Worm (Caenorhabditis elegans) whole organism, young adult: Measurements from ENCODE around the gene fem-1.

Experiments used
- B0019.2 ChIP-seq: fragments of 200-800 bp; sonication (Bioruptor generic); conservative IDR thresholded peaks from 2 replicates; pipeline ENCODE4 v1.3.6; 2022; ENCODE audit warnings: missing genetic modification reagents, missing genetic modification characterization, missing compliant biosample characterization
- B0336.3 ChIP-seq: fragments of 200-800 bp; sonication (Bioruptor generic); IDR thresholded peaks from 2 replicates; pipeline ENCODE4 v1.3.6; 2022; ENCODE audit warnings: missing genetic modification characterization, missing compliant biosample characterization
- C17E4.6 ChIP-seq: fragments of 200-800 bp; sonication (Bioruptor generic); IDR thresholded peaks from 2 replicates; pipeline ENCODE4 v1.3.6; 2022; ENCODE audit warnings: missing genetic modification reagents, missing genetic modification characterization, missing compliant biosample characterization
- F23B12.7 ChIP-seq: sonication (generic microtip); optimal IDR thresholded peaks from 2 replicates; lab custom pipeline; 2017; ENCODE audit warnings: missing genetic modification characterization, mild to moderate bottlenecking, missing compliant biosample characterization, antibody characterized with exemption, moderate library complexity; ENCODE audit not compliant: insufficient read depth
- F39B2.1 ChIP-seq: fragments of 200-800 bp; sonication (Bioruptor generic); IDR thresholded peaks from 2 replicates; pipeline ENCODE4 v1.3.6; 2022; ENCODE audit warnings: missing genetic modification reagents, missing genetic modification characterization, missing compliant biosample characterization
- F49E8.2 ChIP-seq: sonication (generic microtip); optimal IDR thresholded peaks from 3 replicates; lab custom pipeline; 2017; ENCODE audit warnings: missing genetic modification characterization, mild to moderate bottlenecking, missing compliant biosample characterization, antibody characterized with exemption, moderate library complexity; ENCODE audit not compliant: insufficient read depth
- F57A8.1 ChIP-seq: fragments of 200-800 bp; sonication (Bioruptor generic); optimal IDR thresholded peaks from 2 replicates; lab custom pipeline; 2018; ENCODE audit warnings: mild to moderate bottlenecking, missing genetic modification characterization, moderate library complexity, missing compliant biosample characterization
- K12H6.12 ChIP-seq: fragments of 200-800 bp; sonication (Bioruptor generic); optimal IDR thresholded peaks from 2 replicates; lab custom pipeline; 2018; ENCODE audit warnings: mild to moderate bottlenecking, missing genetic modification characterization, missing compliant biosample characterization
- Y56A3A.18 ChIP-seq: fragments of 200-800 bp; sonication (Bioruptor generic); IDR thresholded peaks from 2 replicates; pipeline ENCODE4 v1.3.6; 2022; ENCODE audit warnings: missing genetic modification reagents, missing genetic modification characterization, missing compliant biosample characterization
- ama-1 ChIP-seq, 3 experiments: fragments of 150-350 bp in 1 of 3; sonication (generic microtip) in 2 of 3; optimal IDR thresholded peaks; 2 replicates each; lab custom pipeline; 2014 to 2018; ENCODE audit warnings: missing biosample characterization in 2 of 3, missing genetic modification characterization in 2 of 3, missing genetic modification reagents in 2 of 3
- aptf-3 ChIP-seq: fragments of 200-800 bp; sonication (Bioruptor generic); IDR thresholded peaks from 2 replicates; pipeline ENCODE4 v1.3.6; 2022; ENCODE audit warnings: missing genetic modification characterization, missing compliant biosample characterization
- athp-1 ChIP-seq: sonication (generic microtip); optimal IDR thresholded peaks from 2 replicates; lab custom pipeline; 2017; ENCODE audit warnings: mild to moderate bottlenecking, missing genetic modification characterization, missing compliant biosample characterization
- attf-5 ChIP-seq: fragments of 200-800 bp; sonication (Bioruptor generic); optimal IDR thresholded peaks from 2 replicates; lab custom pipeline; 2018; ENCODE audit warnings: mild to moderate bottlenecking, missing genetic modification characterization, missing compliant biosample characterization
- ccch-3 ChIP-seq: fragments of 200-800 bp; sonication (Bioruptor generic); optimal IDR thresholded peaks from 2 replicates; lab custom pipeline; 2018; ENCODE audit warnings: mild to moderate bottlenecking, missing genetic modification characterization, missing compliant biosample characterization
- cebp-1 ChIP-seq, 2 experiments: fragments of 200-800 bp in 1 of 2; sonication (Bioruptor generic) in 1 of 2; sonication (generic microtip) in 1 of 2; IDR thresholded peaks in 1 of 2; optimal IDR thresholded peaks in 1 of 2; 2 replicates each; pipeline versions ENCODE4 v1.3.6 to Lab custom; 2017 to 2022; ENCODE audit warnings: missing compliant biosample characterization in 2 of 2, missing genetic modification characterization in 2 of 2, mild to moderate bottlenecking in 1 of 2, missing genetic modification reagents in 1 of 2, moderate library complexity in 1 of 2
- cebp-2 ChIP-seq: fragments of 200-800 bp; sonication (Bioruptor generic); IDR thresholded peaks from 2 replicates; pipeline ENCODE4 v1.3.6; 2022; ENCODE audit warnings: missing genetic modification characterization, missing compliant biosample characterization
- chd-7 ChIP-seq: sonication (generic microtip); optimal IDR thresholded peaks from 2 replicates; lab custom pipeline; 2016; ENCODE audit warnings: mild to moderate bottlenecking, missing genetic modification characterization, moderate library complexity, missing compliant biosample characterization
- dpl-1 ChIP-seq: fragments of 150-350 bp; optimal IDR thresholded peaks from 2 replicates; lab custom pipeline; 2014; ENCODE audit warnings: missing biosample characterization, missing genetic modification reagents, missing genetic modification characterization
- efl-1 ChIP-seq: fragments of 150-350 bp; optimal IDR thresholded peaks from 2 replicates; lab custom pipeline; 2014; ENCODE audit warnings: missing biosample characterization, missing genetic modification reagents, missing genetic modification characterization
- egrh-3 ChIP-seq: fragments of 200-800 bp; sonication (Bioruptor generic); IDR thresholded peaks from 2 replicates; pipeline ENCODE4 v1.3.6; 2022; ENCODE audit warnings: missing genetic modification reagents, missing genetic modification characterization, missing compliant biosample characterization
- hlh-12 ChIP-seq: sonication (generic microtip); optimal IDR thresholded peaks from 2 replicates; lab custom pipeline; 2016; ENCODE audit warnings: missing genetic modification characterization, missing compliant biosample characterization
- hmg-1.2 ChIP-seq: fragments of 200-800 bp; sonication (Bioruptor generic); IDR thresholded peaks from 2 replicates; pipeline ENCODE4 v1.3.6; 2022; ENCODE audit warnings: missing genetic modification reagents, missing genetic modification characterization, missing compliant biosample characterization
- hsf-1 ChIP-seq: fragments of 200-800 bp; sonication (Bioruptor generic); IDR thresholded peaks from 2 replicates; pipeline ENCODE4 v1.3.6; 2022; ENCODE audit warnings: missing genetic modification reagents, missing genetic modification characterization, missing compliant biosample characterization
- lag-1 ChIP-seq: fragments of 200-800 bp; sonication (Bioruptor generic); IDR thresholded peaks from 2 replicates; pipeline ENCODE4 v1.3.6; 2022; ENCODE audit warnings: missing genetic modification reagents, missing genetic modification characterization, missing compliant biosample characterization
- let-607 ChIP-seq, 2 experiments: fragments of 200-800 bp in 1 of 2; sonication (Bioruptor generic) in 1 of 2; sonication (generic microtip) in 1 of 2; optimal IDR thresholded peaks; 2 replicates each; lab custom pipeline; 2016 to 2018; ENCODE audit warnings: mild to moderate bottlenecking in 2 of 2, missing compliant biosample characterization in 2 of 2, missing genetic modification characterization in 2 of 2, moderate library complexity in 2 of 2, missing genotype in 1 of 2
- lin-26 ChIP-seq: fragments of 200-800 bp; sonication (Bioruptor generic); IDR thresholded peaks from 2 replicates; pipeline ENCODE4 v1.3.6; 2022; ENCODE audit warnings: missing genetic modification reagents, missing genetic modification characterization, missing compliant biosample characterization
- lin-35 ChIP-seq, 3 experiments: fragments of 150-350 bp in 2 of 3; sonication (generic microtip) in 1 of 3; optimal IDR thresholded peaks; 2 replicates each; lab custom pipeline; 2014 to 2018; ENCODE audit warnings: missing biosample characterization in 3 of 3, missing genetic modification characterization in 3 of 3, missing genetic modification reagents in 3 of 3
- lir-1 ChIP-seq: fragments of 200-800 bp; sonication (Bioruptor generic); conservative IDR thresholded peaks from 2 replicates; pipeline ENCODE4 v1.3.6; 2022; ENCODE audit warnings: missing genetic modification reagents, missing genetic modification characterization, missing compliant biosample characterization
- madf-3 ChIP-seq: fragments of 200-800 bp; sonication (Bioruptor generic); IDR thresholded peaks from 2 replicates; pipeline ENCODE4 v1.3.6; 2022; ENCODE audit warnings: missing genetic modification reagents, missing genetic modification characterization, missing compliant biosample characterization
- madf-6 ChIP-seq: fragments of 200-800 bp; sonication (Bioruptor generic); IDR thresholded peaks from 2 replicates; pipeline ENCODE4 v1.3.6; 2022; ENCODE audit warnings: missing genetic modification reagents, missing genetic modification characterization, missing compliant biosample characterization
- mcd-1 ChIP-seq: fragments of 200-800 bp; sonication (Bioruptor generic); IDR thresholded peaks from 2 replicates; pipeline ENCODE4 v1.3.6; 2022; ENCODE audit warnings: missing genetic modification reagents, missing genetic modification characterization, missing compliant biosample characterization
- mel-28 ChIP-seq: sonication (generic microtip); optimal IDR thresholded peaks from 2 replicates; lab custom pipeline; 2016; ENCODE audit warnings: borderline replicate concordance, mild to moderate bottlenecking, missing genetic modification characterization, missing compliant biosample characterization
- mes-4 ChIP-seq: sonication (generic microtip); optimal IDR thresholded peaks from 2 replicates; lab custom pipeline; 2016; ENCODE audit warnings: missing genotype, missing genetic modification characterization, missing compliant biosample characterization
- nfya-2 ChIP-seq: fragments of 200-800 bp; sonication (Bioruptor generic); IDR thresholded peaks from 2 replicates; pipeline ENCODE4 v1.3.6; 2022; ENCODE audit warnings: missing genetic modification reagents, missing genetic modification characterization, missing compliant biosample characterization
- nfyb-1 ChIP-seq: fragments of 200-800 bp; sonication (Bioruptor generic); IDR thresholded peaks from 2 replicates; pipeline ENCODE4 v1.3.6; 2022; ENCODE audit warnings: missing genetic modification reagents, missing genetic modification characterization, missing compliant biosample characterization
- pha-4 ChIP-seq: fragments of 150-350 bp; sonication (generic microtip); optimal IDR thresholded peaks from 2 replicates; lab custom pipeline; 2014; ENCODE audit warnings: missing biosample characterization, missing genetic modification reagents, missing genetic modification characterization
- rec-8 ChIP-seq, 2 experiments: sonication (generic microtip); optimal IDR thresholded peaks; 2 replicates each; lab custom pipeline; 2016; ENCODE audit warnings: mild to moderate bottlenecking in 2 of 2, missing genetic modification characterization in 2 of 2, missing genetic modification reagents in 2 of 2, missing genotype in 2 of 2, missing biosample characterization in 1 of 2, missing compliant biosample characterization in 1 of 2, moderate library complexity in 1 of 2
- rpc-1 ChIP-seq, 2 experiments: fragments of 150-350 bp in 1 of 2; sonication (generic microtip) in 1 of 2; optimal IDR thresholded peaks; 2 replicates each; lab custom pipeline; 2014 to 2018; ENCODE audit warnings: missing biosample characterization in 1 of 2, missing genetic modification characterization in 1 of 2, missing genetic modification reagents in 1 of 2, missing genotype in 1 of 2
- sdz-38 ChIP-seq: sonication (generic microtip); optimal IDR thresholded peaks from 2 replicates; lab custom pipeline; 2016; ENCODE audit warnings: missing genotype, missing genetic modification characterization, missing compliant biosample characterization
- sea-2 ChIP-seq: fragments of 200-800 bp; sonication (Bioruptor generic); IDR thresholded peaks from 2 replicates; pipeline ENCODE4 v1.3.6; 2022; ENCODE audit warnings: missing genetic modification characterization, missing compliant biosample characterization
- unc-62 ChIP-seq: fragments of 150-350 bp; optimal IDR thresholded peaks from 2 replicates; lab custom pipeline; 2014; ENCODE audit warnings: missing biosample characterization, missing genetic modification reagents, missing genetic modification characterization
- zfh-2 ChIP-seq: fragments of 200-800 bp; sonication (Bioruptor generic); conservative IDR thresholded peaks from 2 replicates; pipeline ENCODE4 v1.3.6; 2022; ENCODE audit warnings: missing genetic modification reagents, missing genetic modification characterization, missing compliant biosample characterization
- zim-3 ChIP-seq: sonication (generic microtip); optimal IDR thresholded peaks from 2 replicates; lab custom pipeline; 2017; ENCODE audit warnings: mild to moderate bottlenecking, missing genetic modification characterization, moderate library complexity, missing compliant biosample characterization
- ztf-18 ChIP-seq: sonication (generic microtip); optimal IDR thresholded peaks from 2 replicates; lab custom pipeline; 2016; ENCODE audit warnings: missing genotype, mild to moderate bottlenecking, missing genetic modification characterization, missing compliant biosample characterization
- ztf-26 ChIP-seq: sonication (generic microtip); optimal IDR thresholded peaks from 2 replicates; lab custom pipeline; 2017; ENCODE audit warnings: missing genetic modification characterization, missing compliant biosample characterization

The fem-1 gene

DNA sequence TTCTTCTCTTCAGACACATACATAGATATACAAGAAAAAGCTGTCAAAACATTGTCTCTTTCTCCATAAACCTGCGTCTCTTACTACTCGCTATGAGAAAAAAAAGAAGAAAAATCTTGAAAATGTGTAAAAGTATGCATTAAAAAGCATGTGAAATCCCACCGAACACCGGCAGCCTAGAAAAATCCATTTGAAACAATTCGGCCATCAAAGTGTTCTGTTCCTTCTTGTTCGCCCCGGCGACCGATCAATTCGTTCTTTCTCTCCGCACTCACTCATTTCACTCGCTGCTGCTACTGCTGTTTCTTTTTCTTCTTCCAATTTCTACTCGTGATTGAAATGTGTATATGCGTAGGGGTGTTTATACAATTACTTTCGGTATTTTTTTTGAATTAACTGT is 11.1 kb upstream of the fem-1 start (continued):
- TF ChIP-seq sdz-38 (tag; lab: Kevin White, UChicago) (no peak), hsf-1 (no peak), lin-35 (GFP tag; optimal IDR thresholded peaks at IDR 0.05; lab: Kevin White, UChicago) (peak in 1 of 3 experiments; percentile 31), cebp-1 (GFP tag; IDR thresholded peaks at IDR 0.05; lab: Robert Waterston, UW) (no peak), cebp-1 (tag; optimal IDR thresholded peaks at IDR 0.05; lab: Kevin White, UChicago) (peak; percentile 37), mel-28 (tag; lab: Kevin White, UChicago) (no peak), lin-26 (GFP tag; lab: Robert Waterston, UW) (no peak), B0336.3 (no peak), F39B2.1 (no peak), K12H6.12 (peak; percentile 56), ztf-26 (peak; percentile 12), chd-7 (tag; lab: Kevin White, UChicago) (peak; percentile 43), F23B12.7 (no peak)
- TF ChIP-seq, all 124 proteins: peak for 14

- TF ChIP-seq chd-7 (tag; lab: Kevin White, UChicago) (peak; percentile 43), aptf-3 (GFP tag; lab: Robert Waterston, UW) (0 out of 2 replicates have a peak, but pooled peaks have one; percentile 19), F49E8.2 (peak; percentile 67), C17E4.6 (no peak), zim-3 (tag; lab: Kevin White, UChicago) (no peak), ztf-18 (tag; lab: Kevin White, UChicago) (peak; percentile 4), unc-62 (GFP tag; lab: Kevin White, UChicago) (no peak), madf-3 (GFP tag; lab: Robert Waterston, UW) (peak; percentile 46; the same call in 1 of the 2 replicates), lag-1 (GFP tag; lab: Robert Waterston, UW) (no peak), rpc-1 (optimal IDR thresholded peaks at IDR 0.05; lab: Kevin White, UChicago) (no peak), rpc-1 (tag; optimal IDR thresholded peaks at IDR 0.05; lab: Kevin White, UChicago) (no peak), mes-4 (tag; lab: Kevin White, UChicago) (no peak), zfh-2 (GFP tag; lab: Robert Waterston, UW) (no peak), attf-5 (GFP tag; lab: Kevin White, UChicago) (no peak), B0019.2 (GFP tag; lab: Robert Waterston, UW) (no peak), cebp-2 (GFP tag; lab: Robert Waterston, UW) (no peak), pha-4 (tag; lab: Kevin White, UChicago) (no peak), efl-1 (GFP tag; lab: Kevin White, UChicago) (no peak), F23B12.7 (no peak), ama-1 (optimal IDR thresholded peaks at IDR 0.05; lab: Kevin White, UChicago) (no peak), ama-1 (GFP tag; optimal IDR thresholded peaks at IDR 0.05; lab: Kevin White, UChicago) (no peak), hmg-1.2 (GFP tag; lab: Robert Waterston, UW) (peak; percentile 11; the same call in 1 of the 2 replicates), nfyb-1 (no peak), rec-8 (tag; optimal IDR thresholded peaks at IDR 0.05; lab: Kevin White, UChicago) (no peak), mcd-1 (GFP tag; lab: Robert Waterston, UW) (no peak), hlh-12 (tag; lab: Kevin White, UChicago) (no peak), lir-1 (GFP tag; lab: Robert Waterston, UW) (no peak), F57A8.1 (no peak), sea-2 (no peak), dpl-1 (GFP tag; lab: Kevin White, UChicago) (no peak), madf-6 (peak; percentile 25; the same call in 1 of the 2 replicates), ztf-26 (no peak), ccch-3 (GFP tag; lab: Kevin White, UChicago) (no peak), nfya-2 (GFP tag; lab: Robert Waterston, UW) (no peak), let-607 (tag; optimal IDR thresholded peaks at IDR 0.05; lab: Kevin White, UChicago) (no peak), Y56A3A.18 (no peak), F39B2.1 (no peak), athp-1 (tag; lab: Kevin White, UChicago) (peak; percentile 34), egrh-3 (GFP tag; lab: Robert Waterston, UW) (no peak)
Observed at ce11 chrIV:5544609-5545214, 7.0 kb upstream of the fem-1 start, which contains the start of gene cec-6. cec-6 (plus strand) TSS chrIV:5544860.
